Fruit fly (Drosophila melanogaster) whole organism, wandering third instar larva: ENCODE results near the gene Jon99Fii.

ENCODE experiments used
- Dif ChIP-seq: fragments of 200-275, 200-300 bp; sonication (Bioruptor generic); optimal IDR thresholded peaks from 2 replicates; lab custom pipeline; 2018; ENCODE audit warnings: missing biosample characterization, missing genetic modification characterization; ENCODE audit not compliant: partially characterized antibody
- Myc ChIP-seq: fragments of >200 bp; optimal IDR thresholded peaks from 2 replicates; lab custom pipeline; 2017
- dl ChIP-seq, 2 experiments: fragments of 175-275, 200-275 bp in 1 of 2; fragments of 200-275 bp in 1 of 2; sonication (Bioruptor generic); optimal IDR thresholded peaks; lab custom pipeline; 2018; ENCODE audit warnings: mild to moderate bottlenecking in 2 of 2, missing biosample characterization in 2 of 2, missing genetic modification characterization in 2 of 2, moderate library complexity in 2 of 2; ENCODE audit not compliant: partially characterized antibody in 2 of 2, insufficient read depth in 1 of 2
- h ChIP-seq: fragments of 200-800 bp; sonication (Bioruptor generic); optimal IDR thresholded peaks from 3 replicates; lab custom pipeline; 2016; ENCODE audit warnings: missing biosample characterization, mild to moderate bottlenecking, missing genetic modification characterization
- jim ChIP-seq: fragments of 175-275, 200-325 bp; sonication (Bioruptor generic); optimal IDR thresholded peaks from 2 replicates; lab custom pipeline; 2016; ENCODE audit warnings: missing biosample characterization, mild to moderate bottlenecking, missing genetic modification characterization
- lola ChIP-seq: fragments of >200 bp; optimal IDR thresholded peaks from 2 replicates; lab custom pipeline; 2017; ENCODE audit warnings: missing biosample characterization, missing genetic modification characterization
- psq ChIP-seq: fragments of 200-800 bp; sonication (Bioruptor generic); optimal IDR thresholded peaks from 3 replicates; lab custom pipeline; 2017; ENCODE audit warnings: missing biosample characterization, mild to moderate bottlenecking, missing genetic modification characterization, moderate library complexity
- usp ChIP-seq: fragments of >200 bp; optimal IDR thresholded peaks from 2 replicates; lab custom pipeline; 2017; ENCODE audit warnings: missing biosample characterization, missing genetic modification characterization

DNA sequence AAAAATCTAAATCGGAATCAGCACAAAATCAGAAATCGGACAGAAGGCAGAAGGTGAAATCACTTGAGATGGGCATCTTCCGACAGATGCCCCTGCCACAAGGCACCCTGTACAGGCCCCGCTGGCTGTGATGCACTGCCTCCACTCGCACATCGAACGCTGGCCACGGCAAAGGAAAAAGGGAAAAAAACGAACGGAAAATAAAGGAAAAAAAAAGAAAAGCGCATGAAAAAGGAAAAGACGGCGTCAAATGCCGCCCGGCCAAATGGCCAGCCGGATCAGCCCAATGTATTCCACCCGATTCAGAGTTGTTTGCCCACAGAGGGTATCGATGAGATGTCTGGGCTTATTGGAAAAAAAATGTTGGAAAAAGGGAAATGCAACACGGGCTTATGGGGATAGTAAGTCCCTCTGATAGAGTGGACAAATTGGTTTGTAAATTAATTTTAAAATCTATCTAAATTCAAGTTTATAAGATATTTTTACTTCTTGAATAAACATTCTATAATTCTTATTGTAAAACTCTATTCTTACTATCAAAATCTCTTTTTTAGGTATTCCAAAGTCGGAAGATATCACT lies 43.5 kb upstream of the Jon99Fii start:
- no peak for TF ChIP-seq Dif
- no peak for TF ChIP-seq usp (GFP tag; lab: Kevin White, UChicago)
- no peak for TF ChIP-seq h (GFP tag; lab: Kevin White, UChicago)
- no peak for TF ChIP-seq dl (GFP tag; optimal IDR thresholded peaks at IDR 0.05; lab: Kevin White, UChicago; ENCODE audit: insufficient read depth in 1 of 2, partially characterized antibody in 2 of 2)
- TF ChIP-seq lola: no peak
- TF ChIP-seq psq (GFP tag; lab: Kevin White, UChicago): no peak
- TF ChIP-seq jim (GFP tag; lab: Kevin White, UChicago): no peak
- TF ChIP-seq Myc (lab: Kevin White, UChicago): no peak
